Worm (Caenorhabditis elegans) whole organism, early embryonic: ENCODE results near the gene Y38F1A.2.
A peak's percentile ranks its signal among the peaks of the same experiment; 100 is the strongest.

Experiments
- B0310.2 ChIP-seq: sonication (generic microtip); optimal IDR thresholded peaks from 2 replicates; lab custom pipeline; 2016; ENCODE audit warnings: mild to moderate bottlenecking, missing genetic modification characterization, missing compliant biosample characterization
- F13C5.2 ChIP-seq: sonication (generic microtip); optimal IDR thresholded peaks from 2 replicates; lab custom pipeline; 2017; ENCODE audit warnings: mild to moderate bottlenecking, missing genetic modification characterization, inconsistent platforms, missing compliant biosample characterization
- aly-1 ChIP-seq: sonication (generic microtip); optimal IDR thresholded peaks from 2 replicates; lab custom pipeline; 2016; ENCODE audit warnings: missing genetic modification characterization, missing compliant biosample characterization
- ama-1 ChIP-seq: fragments of 150-350 bp; optimal IDR thresholded peaks from 2 replicates; lab custom pipeline; 2014
- ceh-13 ChIP-seq: fragments of 200-800 bp; sonication (Bioruptor generic); optimal IDR thresholded peaks from 2 replicates; lab custom pipeline; 2018; ENCODE audit warnings: mild to moderate bottlenecking, missing genetic modification characterization, missing compliant biosample characterization
- ceh-36 ChIP-seq: sonication (generic microtip); optimal IDR thresholded peaks from 2 replicates; lab custom pipeline; 2016; ENCODE audit warnings: missing genetic modification characterization, inconsistent platforms, missing compliant biosample characterization
- ets-7 ChIP-seq: sonication (generic microtip); optimal IDR thresholded peaks from 2 replicates; lab custom pipeline; 2016; ENCODE audit warnings: missing genotype, missing genetic modification characterization, missing compliant biosample characterization
- flt-1 ChIP-seq: fragments of 200-800 bp; sonication (Bioruptor generic); IDR thresholded peaks from 2 replicates; pipeline ENCODE4 v1.3.6; 2022; ENCODE audit warnings: missing genetic modification characterization, missing compliant biosample characterization
- hmbx-1 ChIP-seq: sonication (generic microtip); optimal IDR thresholded peaks from 2 replicates; lab custom pipeline; 2016; ENCODE audit warnings: mild to moderate bottlenecking, missing genetic modification characterization, missing compliant biosample characterization
- hmg-4 ChIP-seq: fragments of 200-800 bp; sonication (Bioruptor generic); optimal IDR thresholded peaks from 2 replicates; lab custom pipeline; 2018; ENCODE audit warnings: mild to moderate bottlenecking, missing genetic modification characterization, missing compliant biosample characterization
- hnd-1 ChIP-seq: sonication (generic microtip); optimal IDR thresholded peaks from 2 replicates; lab custom pipeline; 2016; ENCODE audit warnings: missing genetic modification characterization, missing compliant biosample characterization
- pes-1 ChIP-seq: fragments of 200-800 bp; sonication (Bioruptor generic); IDR thresholded peaks from 2 replicates; pipeline ENCODE4 v1.3.6; 2022; ENCODE audit warnings: missing genetic modification reagents, missing genetic modification characterization, missing compliant biosample characterization
- scrt-1 ChIP-seq: fragments of 200-800 bp; sonication (Bioruptor generic); IDR thresholded peaks from 2 replicates; pipeline ENCODE4 v1.3.6; 2022; ENCODE audit warnings: missing genetic modification characterization, missing compliant biosample characterization
- sea-1 ChIP-seq: fragments of 200-800 bp; sonication (Bioruptor generic); conservative IDR thresholded peaks from 2 replicates; pipeline ENCODE4 v1.3.6; 2022; ENCODE audit warnings: missing genetic modification characterization, missing compliant biosample characterization
- tbx-11 ChIP-seq: fragments of 200-800 bp; sonication (Bioruptor generic); IDR thresholded peaks from 2 replicates; pipeline ENCODE4 v1.3.6; 2022; ENCODE audit warnings: missing genetic modification characterization, missing compliant biosample characterization
- tbx-37 ChIP-seq: fragments of 200-800 bp; sonication (Bioruptor generic); conservative IDR thresholded peaks from 2 replicates; pipeline ENCODE4 v1.3.6; 2022; ENCODE audit warnings: missing genetic modification reagents, missing genetic modification characterization, missing compliant biosample characterization
- tra-4 ChIP-seq: sonication (generic microtip); optimal IDR thresholded peaks from 2 replicates; lab custom pipeline; 2017; ENCODE audit warnings: missing genetic modification characterization, missing compliant biosample characterization

Y38F1A.2 gene

ce11 chrII:12985813-12986212 lies 31.1 kb downstream of the Y38F1A.2 start:
- TF ChIP-seq ceh-13 (GFP tag; lab: Kevin White, UChicago) (no peak), sea-1 (GFP tag; lab: Robert Waterston, UW) (no peak), tbx-37 (GFP tag; lab: Robert Waterston, UW) (no peak), pes-1 (peak; percentile 32; the same call in 1 of the 2 replicates), F13C5.2 (tag; lab: Kevin White, UChicago) (no peak), scrt-1 (GFP tag; lab: Robert Waterston, UW) (no peak), ceh-36 (tag; lab: Kevin White, UChicago) (no peak)

- TF ChIP-seq ets-7 (tag; lab: Kevin White, UChicago): no peak
- TF ChIP-seq aly-1: no peak
- no peak for TF ChIP-seq B0310.2 (tag; lab: Kevin White, UChicago)
- TF ChIP-seq hmg-4: peak; percentile 44
These were observed 33.0 kb downstream of the Y38F1A.2 start for ce11 chrII:12987799-12988198.

- TF ChIP-seq pes-1 (no peak), ama-1 (lab: Kevin White, UChicago) (no peak), scrt-1 (GFP tag; lab: Robert Waterston, UW) (no peak), tbx-37 (GFP tag; lab: Robert Waterston, UW) (no peak), hmbx-1 (tag; lab: Kevin White, UChicago) (no peak), F13C5.2 (tag; lab: Kevin White, UChicago) (no peak), ceh-36 (tag; lab: Kevin White, UChicago) (no peak), flt-1 (no peak), tbx-11 (GFP tag; lab: Robert Waterston, UW) (no peak), ceh-13 (GFP tag; lab: Kevin White, UChicago) (no peak)
These were observed 35.4 kb downstream of the Y38F1A.2 start for ce11 chrII:12990191-12990590.

ce11 chrII:12990964-12991593 lies 36.3 kb downstream of the Y38F1A.2 start:
- TF ChIP-seq hmg-4 (no peak), F13C5.2 (tag; lab: Kevin White, UChicago) (no peak), aly-1 (no peak), pes-1 (no peak), hnd-1 (tag; lab: Kevin White, UChicago) (no peak), scrt-1 (GFP tag; lab: Robert Waterston, UW) (no peak), sea-1 (GFP tag; lab: Robert Waterston, UW) (no peak), ets-7 (tag; lab: Kevin White, UChicago) (no peak)

ce11 chrII:12991594-12991993 lies 36.8 kb downstream of the Y38F1A.2 start:
- TF ChIP-seq tra-4 (tag; lab: Kevin White, UChicago) (no peak), ceh-13 (GFP tag; lab: Kevin White, UChicago) (no peak), flt-1 (no peak), B0310.2 (tag; lab: Kevin White, UChicago) (no peak)

- TF ChIP-seq ets-7 (tag; lab: Kevin White, UChicago) (no peak), tra-4 (tag; lab: Kevin White, UChicago) (no peak), flt-1 (no peak), sea-1 (GFP tag; lab: Robert Waterston, UW) (no peak), B0310.2 (tag; lab: Kevin White, UChicago) (no peak)
These were observed 37.4 kb downstream of the Y38F1A.2 start for ce11 chrII:12992193-12992592.

- TF ChIP-seq scrt-1 (GFP tag; lab: Robert Waterston, UW) (no peak), hmg-4 (no peak), tbx-37 (GFP tag; lab: Robert Waterston, UW) (no peak), ceh-13 (GFP tag; lab: Kevin White, UChicago) (no peak), pes-1 (no peak), ama-1 (lab: Kevin White, UChicago) (peak; percentile 61)
These were observed 38.2 kb downstream of the Y38F1A.2 start for ce11 chrII:12992980-12993379.

- no peak for TF ChIP-seq ceh-36 (tag; lab: Kevin White, UChicago)
These were observed 39.4 kb downstream of the Y38F1A.2 start for ce11 chrII:12994009-12994788.

- no peak for TF ChIP-seq ets-7 (tag; lab: Kevin White, UChicago)
- no peak for TF ChIP-seq hnd-1 (tag; lab: Kevin White, UChicago)
- TF ChIP-seq tbx-11 (GFP tag; lab: Robert Waterston, UW): no peak
- TF ChIP-seq scrt-1 (GFP tag; lab: Robert Waterston, UW): no peak
- no peak for TF ChIP-seq aly-1
- no peak for TF ChIP-seq B0310.2 (tag; lab: Kevin White, UChicago)
- no peak for TF ChIP-seq tra-4 (tag; lab: Kevin White, UChicago)
These were observed 40.6 kb downstream of the Y38F1A.2 start for ce11 chrII:12995322-12995721.
